Worm (Caenorhabditis elegans): ENCODE results near the gene trpp-3.
A peak's percentile ranks its signal among the peaks of the same experiment; 100 is the strongest.

The trpp-3 gene

ce11 chrIII:9509764-9510370 is 15.5 kb upstream of the trpp-3 start (continued):
- TF ChIP-seq ztf-6 (GFP tag; IDR thresholded peaks at IDR 0.05) (no peak), attf-5 (GFP tag; optimal IDR thresholded peaks at IDR 0.05) (no peak), B0261.1 (tag; optimal IDR thresholded peaks at IDR 0.05) (no peak), tbx-9 (tag; optimal IDR thresholded peaks at IDR 0.05; ENCODE audit: borderline replicate concordance) (no peak), fkh-3 (tag; optimal IDR thresholded peaks at IDR 0.05) (no peak), attf-6 (GFP tag; IDR thresholded peaks at IDR 0.05) (no peak), ztf-25 (GFP tag; IDR thresholded peaks at IDR 0.05) (no peak), ztf-26 (tag; optimal IDR thresholded peaks at IDR 0.05) (no peak), dpl-1 (GFP tag; optimal IDR thresholded peaks at IDR 0.05) (no peak), him-1 (tag; optimal IDR thresholded peaks at IDR 0.05) (peak; percentile 38), K11D2.4 (GFP tag; IDR thresholded peaks at IDR 0.05) (no peak), ccch-3 (GFP tag; optimal IDR thresholded peaks at IDR 0.05) (no peak), xnd-1 (tag; optimal IDR thresholded peaks at IDR 0.05) (peak; percentile 9), F37B4.10 (GFP tag; IDR thresholded peaks at IDR 0.05) (0 out of 2 replicates have a peak, but pooled peaks have one; percentile 54), mcd-1 (GFP tag; IDR thresholded peaks at IDR 0.05) (0 out of 2 replicates have a peak, but pooled peaks have one; percentile 19), efl-1 (GFP tag; optimal IDR thresholded peaks at IDR 0.05) (no peak), T26A5.8 (tag; optimal IDR thresholded peaks at IDR 0.05) (no peak), ceh-100 (GFP tag; IDR thresholded peaks at IDR 0.05) (0 out of 2 replicates have a peak, but pooled peaks have one; percentile 12), let-526 (GFP tag; IDR thresholded peaks at IDR 0.05) (no peak), rec-8 (tag; optimal IDR thresholded peaks at IDR 0.05) (peak in 1 of 2 experiments; percentile 3), Y53F4B.3 (GFP tag; IDR thresholded peaks at IDR 0.05) (no peak), die-1 (tag; optimal IDR thresholded peaks at IDR 0.05) (no peak), mxl-1 (tag; optimal IDR thresholded peaks at IDR 0.05) (no peak), nhr-27 (tag; optimal IDR thresholded peaks at IDR 0.05) (peak; percentile 65), tlf-1 (GFP tag; optimal IDR thresholded peaks at IDR 0.05) (peak; percentile 77), lsy-27 (tag; optimal IDR thresholded peaks at IDR 0.05; ENCODE audit: borderline replicate concordance, insufficient read depth) (no peak), ztf-3 (GFP tag; optimal IDR thresholded peaks at IDR 0.05) (no peak), F39B2.1 (GFP tag; IDR thresholded peaks at IDR 0.05) (no peak), cebp-2 (GFP tag; IDR thresholded peaks at IDR 0.05) (no peak), sptf-2 (GFP tag; optimal IDR thresholded peaks at IDR 0.05) (no peak), F57A8.1 (GFP tag; optimal IDR thresholded peaks at IDR 0.05) (no peak), ceh-27 (GFP tag; optimal IDR thresholded peaks at IDR 0.05) (peak; percentile 74), ceh-91 (GFP tag; IDR thresholded peaks at IDR 0.05) (no peak), ceh-79 (tag; optimal IDR thresholded peaks at IDR 0.05) (no peak), Y53G8AR.9 (GFP tag; conservative IDR thresholded peaks at IDR 0.05) (peak; percentile 70), aptf-2 (GFP tag; conservative IDR thresholded peaks at IDR 0.05) (no peak), nhr-80 (tag; optimal IDR thresholded peaks at IDR 0.05) (no peak), snpc-1.1 (tag; optimal IDR thresholded peaks at IDR 0.05; ENCODE audit: insufficient read depth) (no peak), F57C9.4 (tag; optimal IDR thresholded peaks at IDR 0.05) (no peak), tbp1 (GFP tag; optimal IDR thresholded peaks at IDR 0.05) (no peak), F22D6.2 (tag; optimal IDR thresholded peaks at IDR 0.05) (no peak)

Data from whole organism, young adult.